Fruit fly (Drosophila melanogaster) whole organism, embryonic: ENCODE measurements around the gene His3.3B.

Source experiments
- Aef1 ChIP-seq: fragments of 200-800 bp; sonication (Bioruptor generic); IDR thresholded peaks from 3 replicates; pipeline ENCODE4 v1.3.6; 2022; ENCODE audit warnings: missing biosample characterization, missing genetic modification characterization
- Atf6 ChIP-seq: fragments of 200-800 bp; sonication (Bioruptor generic); IDR thresholded peaks from 2 replicates; pipeline ENCODE4 v1.3.6; 2022; ENCODE audit warnings: missing biosample characterization, missing genetic modification characterization
- CG10209 ChIP-seq: fragments of 200-800 bp; sonication (Bioruptor generic); optimal IDR thresholded peaks from 3 replicates; lab custom pipeline; 2017; ENCODE audit warnings: missing biosample characterization, mild to moderate bottlenecking, missing genetic modification characterization, missing genetic modification reagents
- CG10543 ChIP-seq: fragments of 200-800 bp; sonication (Bioruptor generic); optimal IDR thresholded peaks from 3 replicates; lab custom pipeline; 2017; ENCODE audit warnings: missing biosample characterization, mild to moderate bottlenecking, missing genetic modification characterization, moderate library complexity
- CG12104 ChIP-seq: fragments of 200-800 bp; sonication (Bioruptor generic); optimal IDR thresholded peaks from 3 replicates; lab custom pipeline; 2016; ENCODE audit warnings: missing biosample characterization, missing genetic modification characterization
- CG12219 ChIP-seq: fragments of 200-800 bp; sonication (Bioruptor generic); optimal IDR thresholded peaks from 3 replicates; lab custom pipeline; 2018; ENCODE audit warnings: missing biosample characterization, mild to moderate bottlenecking, missing genetic modification characterization
- CG13287 ChIP-seq: fragments of 200-800 bp; sonication (Bioruptor generic); IDR thresholded peaks from 2 replicates; pipeline ENCODE4 v1.3.6; 2022; ENCODE audit warnings: missing biosample characterization, missing genetic modification characterization; ENCODE audit not compliant: partially characterized antibody
- CG1529 ChIP-seq: fragments of 200-800 bp; sonication (Bioruptor generic); optimal IDR thresholded peaks from 3 replicates; lab custom pipeline; 2018; ENCODE audit warnings: missing biosample characterization, missing genetic modification characterization
- CG15514 ChIP-seq: fragments of 200-800 bp; sonication (Bioruptor generic); optimal IDR thresholded peaks from 3 replicates; lab custom pipeline; 2017; ENCODE audit warnings: missing biosample characterization, missing genetic modification characterization, mild to moderate bottlenecking, moderate library complexity, missing genetic modification reagents
- CG17359 ChIP-seq: fragments of 200-800 bp; sonication (Bioruptor generic); optimal IDR thresholded peaks from 3 replicates; lab custom pipeline; 2018; ENCODE audit warnings: missing biosample characterization, mild to moderate bottlenecking, missing genetic modification characterization, moderate library complexity
- CG2116 ChIP-seq: fragments of 200-800 bp; sonication (Bioruptor generic); optimal IDR thresholded peaks from 3 replicates; lab custom pipeline; 2018; ENCODE audit warnings: missing biosample characterization, mild to moderate bottlenecking, missing genetic modification characterization
- CG31224 ChIP-seq: fragments of 200-800 bp; sonication (Bioruptor generic); IDR thresholded peaks from 2 replicates; pipeline ENCODE4 v1.3.6; 2022; ENCODE audit warnings: missing biosample characterization, missing genetic modification characterization
- CG4617 ChIP-seq: fragments of 200-800 bp; sonication (Bioruptor generic); optimal IDR thresholded peaks from 3 replicates; lab custom pipeline; 2016; ENCODE audit warnings: missing biosample characterization, missing genetic modification characterization, borderline replicate concordance
- CG6791 ChIP-seq: fragments of 200-800 bp; sonication (Bioruptor generic); IDR thresholded peaks from 3 replicates; pipeline ENCODE4 v1.3.6; 2022; ENCODE audit warnings: missing biosample characterization, missing genetic modification characterization; ENCODE audit not compliant: partially characterized antibody
- CG6813 ChIP-seq: fragments of 200-800 bp; sonication (Bioruptor generic); optimal IDR thresholded peaks from 2 replicates; lab custom pipeline; 2017; ENCODE audit warnings: missing biosample characterization, missing genetic modification characterization, mild to moderate bottlenecking, moderate library complexity, missing genetic modification reagents
- CG7928 ChIP-seq: fragments of 200-800 bp; sonication (Bioruptor generic); optimal IDR thresholded peaks from 2 replicates; lab custom pipeline; 2017; ENCODE audit warnings: missing biosample characterization, mild to moderate bottlenecking, missing genetic modification characterization
- CG8281 ChIP-seq: fragments of 200-800 bp; sonication (Bioruptor generic); optimal IDR thresholded peaks from 2 replicates; lab custom pipeline; 2018; ENCODE audit warnings: missing biosample characterization, mild to moderate bottlenecking, missing genetic modification characterization, moderate library complexity
- CG9797 ChIP-seq: fragments of 200-800 bp; sonication (Bioruptor generic); optimal IDR thresholded peaks from 3 replicates; lab custom pipeline; 2018; ENCODE audit warnings: missing biosample characterization, mild to moderate bottlenecking, missing genetic modification characterization
- CG9817 ChIP-seq: fragments of 200-800 bp; sonication (Bioruptor generic); optimal IDR thresholded peaks from 2 replicates; lab custom pipeline; 2018; ENCODE audit warnings: missing biosample characterization, mild to moderate bottlenecking, missing genetic modification characterization, moderate library complexity
- Dip2 ChIP-seq: fragments of 200-800 bp; sonication (Bioruptor generic); IDR thresholded peaks from 2 replicates; pipeline ENCODE4 v1.3.6; 2022; ENCODE audit warnings: missing biosample characterization, missing genetic modification characterization
- Doc3 ChIP-seq: fragments of 200-800 bp; sonication (Bioruptor generic); IDR thresholded peaks from 3 replicates; pipeline ENCODE4 v1.3.6; 2022; ENCODE audit warnings: missing biosample characterization, missing genetic modification characterization; ENCODE audit not compliant: partially characterized antibody
- Dp ChIP-seq: fragments of 200-800 bp; sonication (Bioruptor generic); optimal IDR thresholded peaks from 2 replicates; lab custom pipeline; 2018; ENCODE audit warnings: missing biosample characterization, mild to moderate bottlenecking, missing genetic modification characterization, moderate library complexity
- ERR ChIP-seq: fragments of 200-800 bp; sonication (Bioruptor generic); optimal IDR thresholded peaks from 2 replicates; lab custom pipeline; 2016; ENCODE audit warnings: missing biosample characterization, missing genetic modification characterization
- Ets65A ChIP-seq: fragments of 200-800 bp; sonication (Bioruptor generic); peaks from one replicate; lab custom pipeline; 2016; ENCODE audit warnings: missing biosample characterization, missing genetic modification characterization
- MBD-R2 ChIP-seq: fragments of 200-800 bp; sonication (Bioruptor generic); IDR thresholded peaks from 2 replicates; pipeline ENCODE4 v1.3.6; 2022; ENCODE audit warnings: missing biosample characterization, missing genetic modification characterization
- MESR4 ChIP-seq: fragments of 200-800 bp; sonication (Bioruptor generic); optimal IDR thresholded peaks from 2 replicates; lab custom pipeline; 2018; ENCODE audit warnings: missing biosample characterization, mild to moderate bottlenecking, missing genetic modification characterization, moderate library complexity
- Mrtf ChIP-seq: fragments of 200-800 bp; sonication (Bioruptor generic); IDR thresholded peaks from 3 replicates; pipeline ENCODE4 v1.3.6; 2022; ENCODE audit warnings: missing biosample characterization, missing genetic modification characterization
- Nf-YC ChIP-seq: fragments of 200-800 bp; optimal IDR thresholded peaks from 3 replicates; lab custom pipeline; 2019; ENCODE audit warnings: missing biosample characterization, mild to moderate bottlenecking, missing genetic modification characterization, moderate library complexity
- Opbp ChIP-seq: fragments of 200-800 bp; sonication (Bioruptor generic); IDR thresholded peaks from 3 replicates; pipeline ENCODE4 v1.3.6; 2022; ENCODE audit warnings: missing biosample characterization, missing genetic modification characterization; ENCODE audit not compliant: partially characterized antibody
- PHDP ChIP-seq: fragments of 200-800 bp; sonication (Bioruptor generic); optimal IDR thresholded peaks from 3 replicates; lab custom pipeline; 2018; ENCODE audit warnings: missing biosample characterization, mild to moderate bottlenecking, missing genetic modification characterization, moderate library complexity
- Six4 ChIP-seq: fragments of 200-800 bp; sonication (Bioruptor generic); optimal IDR thresholded peaks from 2 replicates; lab custom pipeline; 2016; ENCODE audit warnings: missing biosample characterization, missing genetic modification characterization
- chif ChIP-seq, 2 experiments: fragments of 200-800 bp; sonication (Bioruptor generic); optimal IDR thresholded peaks; 3 replicates each; lab custom pipeline; 2016; ENCODE audit warnings: missing biosample characterization in 2 of 2, missing genetic modification characterization in 2 of 2
- chn ChIP-seq: fragments of 200-800 bp; sonication (Bioruptor generic); optimal IDR thresholded peaks from 2 replicates; lab custom pipeline; 2016; ENCODE audit warnings: missing biosample characterization, missing genetic modification characterization
- croc ChIP-seq: fragments of 200-800 bp; sonication (Bioruptor generic); conservative IDR thresholded peaks from 3 replicates; pipeline ENCODE4 v1.3.6; 2022; ENCODE audit warnings: missing biosample characterization, missing genetic modification characterization
- crol ChIP-seq: fragments of 200-800 bp; sonication (Bioruptor generic); IDR thresholded peaks from 2 replicates; pipeline ENCODE4 v1.3.6; 2022; ENCODE audit warnings: missing biosample characterization, missing genetic modification characterization
- dysf ChIP-seq: fragments of 200-800 bp; sonication (Bioruptor generic); IDR thresholded peaks from 3 replicates; pipeline ENCODE4 v1.3.6; 2022; ENCODE audit warnings: missing biosample characterization, missing genetic modification characterization
- grau ChIP-seq: fragments of 200-800 bp; optimal IDR thresholded peaks from 3 replicates; lab custom pipeline; 2019; ENCODE audit warnings: missing biosample characterization, mild to moderate bottlenecking, missing genetic modification characterization, moderate library complexity
- hkb ChIP-seq, 2 experiments: fragments of 200-800 bp in 1 of 2; fragments of >200 bp in 1 of 2; sonication (Bioruptor generic) in 1 of 2; IDR thresholded peaks in 1 of 2; optimal IDR thresholded peaks in 1 of 2; 2 replicates each; pipeline versions ENCODE4 v1.3.6 to Lab custom; 2017 to 2022; ENCODE audit warnings: missing biosample characterization in 1 of 2, missing genetic modification characterization in 1 of 2
- jigr1 ChIP-seq: fragments of 200-800 bp; sonication (Bioruptor generic); IDR thresholded peaks from 3 replicates; pipeline ENCODE4 v1.3.6; 2022; ENCODE audit warnings: missing biosample characterization, missing genetic modification characterization
- luna ChIP-seq: fragments of 200-800 bp; sonication (Bioruptor generic); optimal IDR thresholded peaks from 2 replicates; lab custom pipeline; 2016; ENCODE audit warnings: missing biosample characterization, missing genetic modification characterization
- onecut ChIP-seq: fragments of 200-800 bp; sonication (Bioruptor generic); IDR thresholded peaks from 2 replicates; pipeline ENCODE4 v1.3.6; 2022; ENCODE audit warnings: missing biosample characterization, missing genetic modification characterization
- org-1 ChIP-seq: fragments of 200-800 bp; sonication (Bioruptor generic); optimal IDR thresholded peaks from 2 replicates; lab custom pipeline; 2017; ENCODE audit warnings: missing biosample characterization, missing genetic modification characterization
- pho ChIP-seq: fragments of 200-800 bp; sonication (Bioruptor generic); optimal IDR thresholded peaks from 2 replicates; lab custom pipeline; 2016; ENCODE audit warnings: missing biosample characterization, missing genetic modification characterization
- pros ChIP-seq: fragments of 200-800 bp; sonication (Bioruptor generic); optimal IDR thresholded peaks from 3 replicates; lab custom pipeline; 2019; ENCODE audit warnings: missing biosample characterization, mild to moderate bottlenecking, missing genetic modification characterization, moderate library complexity
- psq ChIP-seq: fragments of 200-800 bp; sonication (Bioruptor generic); optimal IDR thresholded peaks from 2 replicates; lab custom pipeline; 2017; ENCODE audit warnings: missing biosample characterization, missing genetic modification characterization
- row ChIP-seq: fragments of 200-800 bp; sonication (Bioruptor generic); IDR thresholded peaks from 3 replicates; pipeline ENCODE4 v1.3.6; 2022; ENCODE audit warnings: missing biosample characterization, missing genetic modification characterization
- schlank ChIP-seq: fragments of 200-800 bp; sonication (Bioruptor generic); optimal IDR thresholded peaks from 2 replicates; lab custom pipeline; 2018; ENCODE audit warnings: missing biosample characterization, mild to moderate bottlenecking, missing genetic modification characterization
- shn ChIP-seq: fragments of 200-800 bp; sonication (Bioruptor generic); optimal IDR thresholded peaks from 3 replicates; lab custom pipeline; 2016; ENCODE audit warnings: missing biosample characterization, missing genetic modification characterization
- slbo ChIP-seq: fragments of 200-800 bp; sonication (Bioruptor generic); IDR thresholded peaks from 2 replicates; pipeline ENCODE4 v1.3.6; 2022; ENCODE audit warnings: missing biosample characterization, missing genetic modification characterization
- sr ChIP-seq: fragments of 200-800 bp; sonication (Bioruptor generic); IDR thresholded peaks from 3 replicates; pipeline ENCODE4 v1.3.6; 2022; ENCODE audit warnings: missing biosample characterization, missing genetic modification characterization
- zfh1 ChIP-seq: fragments of 200-800 bp; sonication (Bioruptor generic); IDR thresholded peaks from 3 replicates; pipeline ENCODE4 v1.3.6; 2022; ENCODE audit warnings: missing biosample characterization, missing genetic modification characterization

Gene His3.3B

dm6 chrX:9193604-9194003, 37.1 kb upstream of the His3.3B start, which contains the start of gene CG12106 (continued):
- TF ChIP-seq croc (GFP tag; lab: Robert Waterston, UW) (no peak; the same call in 2 of the 3 replicates), Opbp (GFP tag; lab: Robert Waterston, UW) (no peak), shn (peak; percentile 38), crol (GFP tag; lab: Robert Waterston, UW) (no peak), CG8281 (tag; lab: Kevin White, UChicago) (no peak), CG6813 (GFP tag; lab: Kevin White, UChicago) (no peak), CG10209 (peak; percentile 12), slbo (GFP tag; lab: Robert Waterston, UW) (peak; percentile 72), ERR (GFP tag; lab: Kevin White, UChicago) (no peak), chif (GFP tag; optimal IDR thresholded peaks at IDR 0.05; lab: Kevin White, UChicago) (peak in 1 of 2 experiments; percentile 14), CG13287 (GFP tag; lab: Robert Waterston, UW) (no peak), Aef1 (GFP tag; lab: Robert Waterston, UW) (peak; percentile 59; the same call in 2 of the 3 replicates), CG4617 (GFP tag; lab: Kevin White, UChicago) (peak; percentile 23), Atf6 (GFP tag; lab: Robert Waterston, UW) (0 out of 2 replicates have a peak, but pooled peaks have one; percentile 29), Nf-YC (tag; lab: Kevin White, UChicago) (peak; percentile 42), psq (GFP tag; lab: Kevin White, UChicago) (no peak), CG7928 (no peak), CG10543 (peak; percentile 32), CG2116 (GFP tag; lab: Kevin White, UChicago) (peak; percentile 3), jigr1 (GFP tag; lab: Robert Waterston, UW) (no peak), PHDP (tag; lab: Kevin White, UChicago) (peak; percentile 43), chn (peak; percentile 19), dysf (peak; percentile 68; the same call in 2 of the 3 replicates), Dip2 (GFP tag; lab: Robert Waterston, UW) (no peak), CG17359 (tag; lab: Kevin White, UChicago) (peak; percentile 27), CG9817 (peak; percentile 40), MESR4 (GFP tag; lab: Kevin White, UChicago) (no peak), schlank (tag; lab: Kevin White, UChicago) (peak; percentile 19)

dm6 chrX:9192429-9192828, 36.0 kb upstream of the His3.3B start, which contains the start of gene CG12056:
Gene CG12056, plus strand, starts transcription at chrX:9192669.
- TF ChIP-seq CG31224 (GFP tag; lab: Robert Waterston, UW), result no peak
- no peak for TF ChIP-seq Mrtf
- no peak for TF ChIP-seq CG12219 (GFP tag; lab: Kevin White, UChicago)
- TF ChIP-seq MBD-R2, result peak; percentile 55
- no peak for TF ChIP-seq Doc3 (GFP tag; lab: Robert Waterston, UW)
- no peak for TF ChIP-seq CG6791 (GFP tag; lab: Robert Waterston, UW)
- TF ChIP-seq Ets65A, result peak; percentile 20
- TF ChIP-seq luna (GFP tag; lab: Kevin White, UChicago), result no peak
- TF ChIP-seq Six4, result no peak
- peak; percentile 98 for TF ChIP-seq CG15514 (GFP tag; lab: Kevin White, UChicago)
- no peak for TF ChIP-seq CG9797
- no peak for TF ChIP-seq zfh1 (GFP tag; lab: Robert Waterston, UW)
- no peak for TF ChIP-seq CG12104 (GFP tag; lab: Kevin White, UChicago)
- no peak for TF ChIP-seq hkb (optimal IDR thresholded peaks at IDR 0.05; lab: Kevin White, UChicago)
- no peak for TF ChIP-seq hkb (GFP tag; IDR thresholded peaks at IDR 0.05; lab: Robert Waterston, UW)
- TF ChIP-seq sr (GFP tag; lab: Robert Waterston, UW), result no peak
- TF ChIP-seq grau, result peak; percentile 22
- TF ChIP-seq Dp, result peak; percentile 56
- no peak for TF ChIP-seq org-1 (GFP tag; lab: Kevin White, UChicago)
- TF ChIP-seq row (GFP tag; lab: Robert Waterston, UW), result peak; percentile 12; the same call in 1 of the 3 replicates
- no peak for TF ChIP-seq CG1529
- no peak for TF ChIP-seq pho
- TF ChIP-seq pros, result no peak
- TF ChIP-seq onecut (GFP tag; lab: Robert Waterston, UW), result no peak
